Worm (Caenorhabditis elegans): ENCODE measurements around the gene srbc-67.

DNA sequence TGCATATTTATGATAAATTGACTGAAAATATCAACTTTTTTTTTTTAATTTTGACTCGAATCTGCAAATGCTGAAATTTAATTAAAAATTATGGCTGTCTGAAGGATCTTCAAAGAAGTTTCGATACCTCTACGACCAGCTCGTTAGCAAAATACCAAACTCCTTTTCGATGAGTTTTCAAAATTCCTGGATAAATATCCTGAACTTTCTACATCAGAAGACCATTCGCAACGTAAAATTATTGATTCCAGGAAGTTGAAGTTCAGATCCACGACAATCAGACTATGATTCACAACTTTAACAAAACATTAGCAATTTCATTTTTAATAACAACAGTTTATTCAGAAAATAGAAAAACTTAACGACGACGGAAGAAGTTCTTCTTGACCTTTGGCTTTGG lies 44.0 kb upstream of the srbc-67 start:
- TF ChIP-seq fkh-10 (GFP tag; optimal IDR thresholded peaks at IDR 0.05) (no peak), fos-1 (tag; optimal IDR thresholded peaks at IDR 0.05) (no peak), aly-2 (tag; optimal IDR thresholded peaks at IDR 0.05) (no peak), mdl-1 (tag; optimal IDR thresholded peaks at IDR 0.05) (no peak), duxl-1 (tag; optimal IDR thresholded peaks at IDR 0.05; ENCODE audit: poor library complexity) (no peak)
